Worm (Caenorhabditis elegans): Measurements from ENCODE around the gene C03B1.4.

The C03B1.4 gene

DNA sequence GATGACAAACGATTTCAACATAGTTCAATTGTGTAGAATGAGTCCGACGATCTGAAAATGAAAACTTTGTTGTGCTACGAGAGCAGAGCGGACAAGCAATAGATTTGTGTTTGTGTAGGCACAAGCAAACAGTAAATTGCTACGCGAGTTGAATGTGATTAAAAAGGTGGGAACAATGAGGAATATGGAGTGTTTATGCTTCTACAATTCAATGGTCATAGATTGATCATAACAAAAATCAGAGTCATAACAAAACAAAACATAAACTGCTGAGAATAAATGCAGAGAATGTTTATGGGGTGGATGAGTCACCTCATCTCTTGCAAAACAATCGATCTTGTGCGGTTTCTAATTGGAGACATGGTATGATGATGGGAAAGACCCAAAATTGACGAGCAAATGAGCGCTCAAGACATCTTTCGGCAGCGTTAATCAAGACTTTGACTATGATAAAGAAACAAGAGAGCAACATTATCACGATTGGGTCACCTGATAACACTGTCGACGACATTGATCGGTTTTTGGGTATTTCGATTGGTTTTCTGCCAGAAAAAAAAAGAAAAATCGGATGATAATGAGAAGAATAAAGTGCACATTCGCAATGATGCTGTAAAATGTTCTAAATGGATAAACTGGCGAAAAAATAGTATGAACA, 13.5 kb downstream of the C03B1.4 start, which contains the start of gene lmp-1:
TSS of gene lmp-1 (minus strand) at position 51 of the 655 bp plus-strand sequence.
- TF ChIP-seq him-1 (tag; optimal IDR thresholded peaks at IDR 0.05) (no peak), W03F9.2 (tag; optimal IDR thresholded peaks at IDR 0.05) (no peak), dao-5 (tag; optimal IDR thresholded peaks at IDR 0.05) (no peak)

- TF ChIP-seq dao-5 (tag; optimal IDR thresholded peaks at IDR 0.05) (no peak), him-1 (tag; optimal IDR thresholded peaks at IDR 0.05) (peak; percentile 47), W03F9.2 (tag; optimal IDR thresholded peaks at IDR 0.05) (no peak)
Observed at ce11 chrX:6378363-6378762, 14.1 kb downstream of the C03B1.4 start.

DNA sequence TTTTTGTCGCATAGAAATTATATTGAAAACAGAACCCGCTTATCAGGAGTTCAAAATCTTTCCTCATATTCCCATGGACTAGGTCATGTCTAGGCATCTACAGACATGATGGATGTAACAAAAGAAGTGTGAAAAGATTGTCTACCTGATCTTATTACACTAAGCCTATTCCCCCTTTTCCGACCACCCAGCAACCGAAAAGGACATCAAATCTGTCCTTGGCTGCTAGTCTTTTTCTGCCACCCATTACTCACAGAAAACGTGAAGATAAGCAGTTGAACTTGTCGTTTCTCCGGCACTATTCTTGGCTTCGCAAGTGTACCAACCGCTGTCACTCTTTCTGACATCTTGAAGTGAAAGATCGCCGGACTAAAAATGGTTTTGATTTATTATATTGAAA, 18.6 kb downstream of the C03B1.4 start:
- TF ChIP-seq W03F9.2 (tag; optimal IDR thresholded peaks at IDR 0.05) (no peak), dao-5 (tag; optimal IDR thresholded peaks at IDR 0.05) (no peak), him-1 (tag; optimal IDR thresholded peaks at IDR 0.05) (no peak)

ce11 chrX:6384537-6384936, 20.2 kb downstream of the C03B1.4 start:
- no peak for TF ChIP-seq W03F9.2 (tag; optimal IDR thresholded peaks at IDR 0.05)
- TF ChIP-seq him-1 (tag; optimal IDR thresholded peaks at IDR 0.05): no peak
- no peak for TF ChIP-seq dao-5 (tag; optimal IDR thresholded peaks at IDR 0.05)

- TF ChIP-seq him-1 (tag; optimal IDR thresholded peaks at IDR 0.05) (no peak), dao-5 (tag; optimal IDR thresholded peaks at IDR 0.05) (no peak), W03F9.2 (tag; optimal IDR thresholded peaks at IDR 0.05) (no peak)
Observed at ce11 chrX:6385185-6385584, 20.9 kb downstream of the C03B1.4 start, which contains the start of gene igdb-3. TSS of gene igdb-3 (plus strand) at chrX:6385485.

DNA sequence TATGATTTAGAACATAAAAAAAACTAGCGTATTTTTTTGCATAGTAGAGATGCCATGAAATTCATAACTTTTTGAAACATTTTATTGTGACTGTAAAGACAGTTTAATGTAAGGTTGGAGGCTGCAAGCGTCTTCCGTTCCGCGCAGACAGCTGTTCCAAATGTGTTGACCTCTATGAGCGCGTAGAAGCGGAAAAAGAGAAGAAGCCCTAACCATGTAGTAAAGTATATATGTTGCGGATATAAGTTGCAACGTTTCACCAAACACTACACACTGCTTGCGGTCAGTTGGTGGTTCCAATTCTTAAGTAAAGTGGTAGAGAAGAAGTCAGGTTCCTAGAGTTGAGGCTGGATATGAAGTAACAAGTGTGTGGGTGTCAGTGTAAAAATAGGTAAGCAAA, 24.3 kb downstream of the C03B1.4 start:
- no peak for TF ChIP-seq W03F9.2 (tag; optimal IDR thresholded peaks at IDR 0.05)
- TF ChIP-seq dao-5 (tag; optimal IDR thresholded peaks at IDR 0.05): no peak
- TF ChIP-seq him-1 (tag; optimal IDR thresholded peaks at IDR 0.05): no peak

- TF ChIP-seq him-1 (tag; optimal IDR thresholded peaks at IDR 0.05): no peak
- no peak for TF ChIP-seq dao-5 (tag; optimal IDR thresholded peaks at IDR 0.05)
- TF ChIP-seq W03F9.2 (tag; optimal IDR thresholded peaks at IDR 0.05): no peak
Observed at ce11 chrX:6391491-6391890, 27.2 kb downstream of the C03B1.4 start, which contains the start of gene igcm-2. TSS of gene igcm-2 (minus strand) at chrX:6391591.

DNA sequence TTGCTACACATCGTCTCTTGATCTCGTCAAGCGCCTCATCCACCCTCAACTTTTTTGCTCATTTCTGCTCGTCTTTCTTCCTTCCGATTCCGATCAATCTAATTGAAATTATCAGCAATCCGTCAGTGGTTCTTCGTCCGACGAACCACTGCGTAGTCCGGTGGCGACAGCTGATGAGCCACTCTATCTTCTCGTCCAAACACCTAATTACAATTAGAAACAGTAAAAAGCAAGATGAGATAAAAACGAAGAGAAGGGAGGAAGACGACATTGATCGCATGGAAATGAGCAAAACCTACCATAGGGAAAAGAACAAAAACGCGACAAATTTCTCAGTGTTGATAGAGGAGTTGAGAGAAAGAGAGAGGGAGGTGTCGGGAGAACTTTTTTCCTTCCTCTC, 35.2 kb downstream of the C03B1.4 start:
- TF ChIP-seq W03F9.2 (tag; optimal IDR thresholded peaks at IDR 0.05): no peak
- TF ChIP-seq dao-5 (tag; optimal IDR thresholded peaks at IDR 0.05): no peak
- TF ChIP-seq him-1 (tag; optimal IDR thresholded peaks at IDR 0.05): no peak

DNA sequence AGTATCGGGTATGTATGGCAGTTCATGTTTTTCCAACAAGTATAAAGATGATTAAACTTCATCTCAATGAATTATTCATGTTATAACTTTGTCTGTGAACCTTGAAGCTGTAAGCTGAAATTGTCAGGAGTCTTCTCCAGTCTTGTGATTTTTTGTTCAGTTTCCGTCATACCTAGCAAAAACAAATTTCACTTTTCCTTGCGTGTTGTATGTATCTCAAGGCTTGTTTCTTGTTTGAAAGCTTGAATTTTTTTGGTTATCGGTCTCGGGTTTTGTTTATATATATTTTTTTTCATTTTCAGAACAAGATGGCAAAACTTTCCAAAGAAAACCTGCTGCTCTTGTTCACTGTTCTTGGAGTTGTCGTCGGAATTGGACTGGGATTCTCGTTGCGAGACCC, 38.8 kb downstream of the C03B1.4 start, which contains the start of gene glt-4:
TSS of gene glt-4 (plus strand) at position 301 of the 400 bp plus-strand sequence.
- no peak for TF ChIP-seq him-1 (tag; optimal IDR thresholded peaks at IDR 0.05)
- no peak for TF ChIP-seq W03F9.2 (tag; optimal IDR thresholded peaks at IDR 0.05)
- no peak for TF ChIP-seq dao-5 (tag; optimal IDR thresholded peaks at IDR 0.05)

ce11 chrX:6405905-6406304, 41.6 kb downstream of the C03B1.4 start:
- TF ChIP-seq him-1 (tag; optimal IDR thresholded peaks at IDR 0.05) (no peak), W03F9.2 (tag; optimal IDR thresholded peaks at IDR 0.05) (no peak), dao-5 (tag; optimal IDR thresholded peaks at IDR 0.05) (no peak)

- TF ChIP-seq him-1 (tag; optimal IDR thresholded peaks at IDR 0.05) (no peak), W03F9.2 (tag; optimal IDR thresholded peaks at IDR 0.05) (no peak), dao-5 (tag; optimal IDR thresholded peaks at IDR 0.05) (no peak)
Observed at ce11 chrX:6407805-6408204, 43.5 kb downstream of the C03B1.4 start.

DNA sequence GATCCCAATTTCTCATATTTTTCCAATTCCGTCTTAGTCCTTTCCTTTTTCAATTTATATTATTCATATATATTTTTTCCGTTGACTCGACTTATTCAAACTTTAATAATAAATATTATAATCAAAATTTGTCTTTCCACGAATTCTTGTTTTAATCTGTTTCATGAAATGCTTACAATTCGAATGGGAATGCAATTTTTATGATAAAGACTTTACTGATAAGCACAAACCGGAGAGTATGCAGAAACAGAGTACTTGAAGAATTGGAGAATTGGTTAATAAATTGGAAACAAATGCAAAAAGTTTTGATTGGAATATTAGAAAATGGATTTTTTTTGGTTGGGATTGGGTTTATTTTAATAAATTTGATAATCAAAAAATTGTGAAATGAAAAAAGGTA, 44.0 kb downstream of the C03B1.4 start:
- no peak for TF ChIP-seq dao-5 (tag; optimal IDR thresholded peaks at IDR 0.05)
- no peak for TF ChIP-seq him-1 (tag; optimal IDR thresholded peaks at IDR 0.05)
- no peak for TF ChIP-seq W03F9.2 (tag; optimal IDR thresholded peaks at IDR 0.05)

DNA sequence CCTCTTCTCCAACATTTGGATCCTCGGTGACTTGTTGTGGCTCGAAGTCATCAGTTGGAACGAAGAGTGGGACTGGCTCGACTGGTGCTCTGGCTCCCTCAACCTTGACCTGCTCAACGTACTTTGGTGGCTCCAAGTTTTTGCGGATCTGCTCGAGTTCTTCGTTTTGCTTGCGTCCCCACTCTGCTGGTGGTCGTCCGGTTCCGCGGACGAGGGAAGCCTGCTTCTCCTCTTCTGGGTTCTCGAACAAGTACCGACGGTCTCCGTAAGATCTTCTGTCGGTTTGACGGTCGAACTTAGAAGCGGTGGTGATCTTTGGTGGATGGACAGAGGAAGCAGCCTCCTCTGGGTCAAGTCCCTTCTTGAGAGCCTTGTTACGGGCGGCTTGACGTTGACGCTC, 44.4 kb downstream of the C03B1.4 start:
- no peak for TF ChIP-seq him-1 (tag; optimal IDR thresholded peaks at IDR 0.05)
- TF ChIP-seq W03F9.2 (tag; optimal IDR thresholded peaks at IDR 0.05): no peak
- no peak for TF ChIP-seq dao-5 (tag; optimal IDR thresholded peaks at IDR 0.05)

ce11 chrX:6410177-6410765, 46.0 kb downstream of the C03B1.4 start, which contains the start of gene mup-2:
TSS of gene mup-2 (minus strand) at chrX:6410227.
- TF ChIP-seq dao-5 (tag; optimal IDR thresholded peaks at IDR 0.05) (no peak), W03F9.2 (tag; optimal IDR thresholded peaks at IDR 0.05) (no peak), him-1 (tag; optimal IDR thresholded peaks at IDR 0.05) (no peak)
